Comparison of ENCODE assay signal across 4 worm cellular contexts in genomic region chrV:20712318-20712993, ce11.
TF ChIP-seq lines count a peak whose summit lies in the region.

No protein-coding gene starts in this region.

TF ChIP-seq in whole organism, L1 larva, 84 proteins besides CTCF, POLR2A, EP300 and RAD21 (continued from another document and continues in another):
- TF ChIP-seq hlh-17 (GFP tag; optimal IDR thresholded peaks at IDR 0.05; lab: Kevin White, UChicago; ENCODE audit: borderline replicate concordance) (no peak), vab-15 (tag; optimal IDR thresholded peaks at IDR 0.05; lab: Kevin White, UChicago) (no peak), elt-2 (tag; optimal IDR thresholded peaks at IDR 0.05; lab: Kevin White, UChicago) (peak; percentile 94), efl-1 (optimal IDR thresholded peaks at IDR 0.05; lab: Kevin White, UChicago) (peak in 1 of 2 experiments; percentile 3), efl-1 (GFP tag; optimal IDR thresholded peaks at IDR 0.05 in 1 of 2; lab: Kevin White, UChicago) (peak in 1 of 2 experiments; percentile 92), lin-39 (tag; optimal IDR thresholded peaks at IDR 0.05; lab: Kevin White, UChicago) (no peak), nhr-71 (tag; optimal IDR thresholded peaks at IDR 0.05; lab: Kevin White, UChicago) (peak; percentile 37), C04F5.9 (tag; optimal IDR thresholded peaks at IDR 0.05; lab: Kevin White, UChicago) (peak; percentile 10), pag-3 (tag; optimal IDR thresholded peaks at IDR 0.05; lab: Kevin White, UChicago; ENCODE audit: borderline replicate concordance, insufficient read depth) (no peak), nhr-12 (tag; optimal IDR thresholded peaks at IDR 0.05; lab: Kevin White, UChicago) (no peak), mep-1 (tag; optimal IDR thresholded peaks at IDR 0.05; lab: Kevin White, UChicago) (no peak), ama-1 (optimal IDR thresholded peaks at IDR 0.05; lab: Kevin White, UChicago) (no peak), egl-13 (tag; optimal IDR thresholded peaks at IDR 0.05; lab: Kevin White, UChicago) (no peak), xbp-1 (tag; optimal IDR thresholded peaks at IDR 0.05; lab: Kevin White, UChicago) (no peak), C34B4.2 (tag; optimal IDR thresholded peaks at IDR 0.05; lab: Kevin White, UChicago) (no peak), nhr-84 (tag; optimal IDR thresholded peaks at IDR 0.05; lab: Kevin White, UChicago) (no peak), nhr-20 (tag; optimal IDR thresholded peaks at IDR 0.05; lab: Kevin White, UChicago) (peak; percentile 87), mdl-1 (tag; optimal IDR thresholded peaks at IDR 0.05; lab: Kevin White, UChicago) (peak in 1 of 2 experiments; percentile 93), blmp-1 (tag; optimal IDR thresholded peaks at IDR 0.05; lab: Kevin White, UChicago) (peak; percentile 50), aha-1 (tag; optimal IDR thresholded peaks at IDR 0.05; lab: Kevin White, UChicago) (peak; percentile 40), jun-1 (tag; optimal IDR thresholded peaks at IDR 0.05; lab: Kevin White, UChicago) (no peak), nhr-85 (tag; lab: Kevin White, UChicago) (peak; percentile 65), lin-15B (tag; optimal IDR thresholded peaks at IDR 0.05; lab: Kevin White, UChicago) (no peak), nhr-11 (tag; optimal IDR thresholded peaks at IDR 0.05; lab: Kevin White, UChicago) (no peak), ceh-90 (tag; optimal IDR thresholded peaks at IDR 0.05; lab: Kevin White, UChicago) (no peak), C16A3.4 (tag; optimal IDR thresholded peaks at IDR 0.05; lab: Kevin White, UChicago) (no peak), grh-1 (GFP tag; IDR thresholded peaks at IDR 0.05; lab: Robert Waterston, UW) (no peak), pax-3 (tag; optimal IDR thresholded peaks at IDR 0.05; lab: Kevin White, UChicago) (no peak), lsy-2 (tag; optimal IDR thresholded peaks at IDR 0.05; lab: Kevin White, UChicago) (peak in 1 of 2 experiments; percentile 23), tlp-1 (tag; optimal IDR thresholded peaks at IDR 0.05; lab: Kevin White, UChicago) (no peak), ceh-82 (tag; optimal IDR thresholded peaks at IDR 0.05; lab: Kevin White, UChicago) (no peak), unc-30 (tag; optimal IDR thresholded peaks at IDR 0.05; lab: Kevin White, UChicago) (no peak), ceh-8 (GFP tag; optimal IDR thresholded peaks at IDR 0.05; lab: Kevin White, UChicago) (no peak), ces-1 (GFP tag; optimal IDR thresholded peaks at IDR 0.05; lab: Kevin White, UChicago) (no peak)

TF ChIP-seq in whole organism, L2 larva, 48 proteins besides CTCF, POLR2A, EP300 and RAD21 (continued from another document):
- TF ChIP-seq aly-2 (tag; optimal IDR thresholded peaks at IDR 0.05; lab: Kevin White, UChicago) (no peak), unc-62 (GFP tag; optimal IDR thresholded peaks at IDR 0.05; lab: Kevin White, UChicago) (no peak), snpc-4 (tag; optimal IDR thresholded peaks at IDR 0.05; lab: Kevin White, UChicago) (no peak), elt-3 (tag; optimal IDR thresholded peaks at IDR 0.05; lab: Kevin White, UChicago) (no peak)

TF ChIP-seq in whole organism, L4 larva, 104 proteins besides CTCF, POLR2A, EP300 and RAD21 (continued from another document):
- TF ChIP-seq dmd-8 (GFP tag; IDR thresholded peaks at IDR 0.05; lab: Robert Waterston, UW) (no peak), zag-1 (tag; optimal IDR thresholded peaks at IDR 0.05; lab: Kevin White, UChicago) (no peak), F49E8.2 (tag; optimal IDR thresholded peaks at IDR 0.05; lab: Kevin White, UChicago; ENCODE audit: borderline replicate concordance) (no peak), T20F7.1 (GFP tag; optimal IDR thresholded peaks at IDR 0.05; lab: Kevin White, UChicago) (peak; percentile 56), tag-97 (GFP tag; IDR thresholded peaks at IDR 0.05; lab: Robert Waterston, UW) (no peak), hlh-11 (tag; optimal IDR thresholded peaks at IDR 0.05; lab: Kevin White, UChicago) (peak; percentile 90), cey-2 (tag; optimal IDR thresholded peaks at IDR 0.05; lab: Kevin White, UChicago; ENCODE audit: borderline replicate concordance, insufficient read depth) (peak; percentile 88), nhr-102 (tag; optimal IDR thresholded peaks at IDR 0.05; lab: Kevin White, UChicago) (peak; percentile 59), Y105C5A.15 (GFP tag; IDR thresholded peaks at IDR 0.05; lab: Robert Waterston, UW) (no peak), egl-27 (tag; optimal IDR thresholded peaks at IDR 0.05; lab: Kevin White, UChicago) (no peak), F10B5.3 (tag; optimal IDR thresholded peaks at IDR 0.05; lab: Kevin White, UChicago) (no peak), skn-1 (tag; optimal IDR thresholded peaks at IDR 0.05; lab: Kevin White, UChicago) (no peak), lin-13 (GFP tag; optimal IDR thresholded peaks at IDR 0.05; lab: Kevin White, UChicago) (no peak), hmg-1.1 (GFP tag; IDR thresholded peaks at IDR 0.05; lab: Robert Waterston, UW) (no peak), sdz-12 (GFP tag; optimal IDR thresholded peaks at IDR 0.05; lab: Kevin White, UChicago) (no peak), madf-9 (GFP tag; conservative IDR thresholded peaks at IDR 0.05; lab: Robert Waterston, UW) (no peak), saeg-2 (GFP tag; IDR thresholded peaks at IDR 0.05; lab: Robert Waterston, UW) (no peak), mxl-2 (GFP tag; conservative IDR thresholded peaks at IDR 0.05; lab: Robert Waterston, UW) (peak; percentile 67; the same call in 1 of the 2 replicates), tra-1 (GFP tag; IDR thresholded peaks at IDR 0.05; lab: Robert Waterston, UW) (peak; percentile 55; the same call in 1 of the 2 replicates), gei-8 (GFP tag; optimal IDR thresholded peaks at IDR 0.05; lab: Kevin White, UChicago) (no peak), nhr-237 (tag; optimal IDR thresholded peaks at IDR 0.05; lab: Kevin White, UChicago) (no peak), ctbp-1 (GFP tag; IDR thresholded peaks at IDR 0.05; lab: Robert Waterston, UW) (0 out of 2 replicates have a peak, but pooled peaks have one; percentile 12), vab-7 (GFP tag; IDR thresholded peaks at IDR 0.05; lab: Robert Waterston, UW) (no peak), lsy-2 (tag; optimal IDR thresholded peaks at IDR 0.05; lab: Kevin White, UChicago) (no peak), fos-1 (tag; optimal IDR thresholded peaks at IDR 0.05; lab: Kevin White, UChicago) (no peak), lir-3 (tag; optimal IDR thresholded peaks at IDR 0.05; lab: Kevin White, UChicago) (no peak), aly-2 (tag; optimal IDR thresholded peaks at IDR 0.05; lab: Kevin White, UChicago) (no peak), F26F4.8 (GFP tag; conservative IDR thresholded peaks at IDR 0.05; lab: Robert Waterston, UW) (no peak), nhr-111 (GFP tag; optimal IDR thresholded peaks at IDR 0.05; lab: Kevin White, UChicago) (no peak), snpc-1.2 (GFP tag; IDR thresholded peaks at IDR 0.05; lab: Robert Waterston, UW) (no peak), nhr-77 (tag; optimal IDR thresholded peaks at IDR 0.05; lab: Kevin White, UChicago) (peak; percentile 73), Y5F2A.4 (GFP tag; optimal IDR thresholded peaks at IDR 0.05; lab: Kevin White, UChicago) (no peak), dpl-1 (GFP tag; optimal IDR thresholded peaks at IDR 0.05; lab: Kevin White, UChicago) (peak; percentile 11), pqm-1 (tag; optimal IDR thresholded peaks at IDR 0.05; lab: Kevin White, UChicago) (peak; percentile 91), nhr-42 (GFP tag; IDR thresholded peaks at IDR 0.05; lab: Robert Waterston, UW) (no peak), nhr-11 (tag; optimal IDR thresholded peaks at IDR 0.05; lab: Kevin White, UChicago) (no peak), mxl-3 (GFP tag; optimal IDR thresholded peaks at IDR 0.05; lab: Kevin White, UChicago) (peak; percentile 60), ceh-82 (tag; optimal IDR thresholded peaks at IDR 0.05; lab: Kevin White, UChicago) (no peak), lin-15B (tag; optimal IDR thresholded peaks at IDR 0.05; lab: Kevin White, UChicago) (no peak), dmd-9 (GFP tag; IDR thresholded peaks at IDR 0.05; lab: Robert Waterston, UW) (no peak), daf-12 (tag; optimal IDR thresholded peaks at IDR 0.05; lab: Kevin White, UChicago) (no peak), R02D3.7 (tag; optimal IDR thresholded peaks at IDR 0.05; lab: Kevin White, UChicago) (no peak), rbr-2 (tag; optimal IDR thresholded peaks at IDR 0.05; lab: Kevin White, UChicago) (no peak), F44E2.7 (GFP tag; IDR thresholded peaks at IDR 0.05; lab: Robert Waterston, UW) (no peak), lin-38 (GFP tag; IDR thresholded peaks at IDR 0.05; lab: Robert Waterston, UW) (no peak), spr-3 (GFP tag; optimal IDR thresholded peaks at IDR 0.05; lab: Kevin White, UChicago) (no peak), lin-29 (GFP tag; IDR thresholded peaks at IDR 0.05; lab: Robert Waterston, UW) (no peak), unc-39 (tag; optimal IDR thresholded peaks at IDR 0.05; lab: Kevin White, UChicago) (no peak), set-16 (GFP tag; IDR thresholded peaks at IDR 0.05; lab: Robert Waterston, UW) (no peak)

TF ChIP-seq in whole organism, young adult, 124 proteins besides CTCF, POLR2A, EP300 and RAD21 (continued from another document):
- TF ChIP-seq tlf-1 (GFP tag; optimal IDR thresholded peaks at IDR 0.05; lab: Kevin White, UChicago) (peak; percentile 29), hsf-1 (GFP tag; IDR thresholded peaks at IDR 0.05; lab: Robert Waterston, UW) (no peak), T07F8.4 (tag; optimal IDR thresholded peaks at IDR 0.05; lab: Kevin White, UChicago) (no peak), let-526 (GFP tag; IDR thresholded peaks at IDR 0.05; lab: Robert Waterston, UW) (0 out of 2 replicates have a peak, but pooled peaks have one; percentile 60), B0336.3 (GFP tag; IDR thresholded peaks at IDR 0.05; lab: Robert Waterston, UW) (no peak), gei-17 (GFP tag; optimal IDR thresholded peaks at IDR 0.05; lab: Kevin White, UChicago) (no peak), efl-1 (GFP tag; optimal IDR thresholded peaks at IDR 0.05; lab: Kevin White, UChicago) (no peak), K11D2.4 (GFP tag; IDR thresholded peaks at IDR 0.05; lab: Robert Waterston, UW) (no peak), C06A6.2 (GFP tag; conservative IDR thresholded peaks at IDR 0.05; lab: Robert Waterston, UW) (no peak), zim-3 (tag; optimal IDR thresholded peaks at IDR 0.05; lab: Kevin White, UChicago) (no peak), Y95B8A.8 (GFP tag; IDR thresholded peaks at IDR 0.05; lab: Robert Waterston, UW) (peak; percentile 12; the same call in 1 of the 2 replicates), fkh-3 (tag; optimal IDR thresholded peaks at IDR 0.05; lab: Kevin White, UChicago) (no peak), zfh-2 (GFP tag; conservative IDR thresholded peaks at IDR 0.05; lab: Robert Waterston, UW) (no peak), rec-8 (tag; optimal IDR thresholded peaks at IDR 0.05; lab: Kevin White, UChicago) (no peak), F37B4.10 (GFP tag; IDR thresholded peaks at IDR 0.05; lab: Robert Waterston, UW) (no peak), Y56A3A.18 (GFP tag; IDR thresholded peaks at IDR 0.05; lab: Robert Waterston, UW) (no peak), rcor-1 (GFP tag; IDR thresholded peaks at IDR 0.05; lab: Robert Waterston, UW) (no peak), F33H1.4 (GFP tag; IDR thresholded peaks at IDR 0.05; lab: Robert Waterston, UW) (no peak), repo-1 (tag; optimal IDR thresholded peaks at IDR 0.05; lab: Kevin White, UChicago) (no peak), hmg-1.2 (GFP tag; IDR thresholded peaks at IDR 0.05; lab: Robert Waterston, UW) (peak; percentile 9; the same call in 1 of the 2 replicates), lsy-27 (tag; optimal IDR thresholded peaks at IDR 0.05; lab: Kevin White, UChicago; ENCODE audit: borderline replicate concordance, insufficient read depth) (no peak), D2030.7 (GFP tag; IDR thresholded peaks at IDR 0.05; lab: Robert Waterston, UW) (no peak), snpc-1.1 (tag; optimal IDR thresholded peaks at IDR 0.05; lab: Kevin White, UChicago; ENCODE audit: insufficient read depth) (no peak), mel-28 (tag; optimal IDR thresholded peaks at IDR 0.05; lab: Kevin White, UChicago; ENCODE audit: borderline replicate concordance) (no peak), tbp1 (GFP tag; optimal IDR thresholded peaks at IDR 0.05; lab: Kevin White, UChicago) (peak; percentile 51), B0019.2 (GFP tag; conservative IDR thresholded peaks at IDR 0.05; lab: Robert Waterston, UW) (no peak), C17E4.6 (GFP tag; IDR thresholded peaks at IDR 0.05; lab: Robert Waterston, UW) (no peak)
